Worm (Caenorhabditis elegans) whole organism, L4/young adult: ENCODE measurements around the gene col-131.

Experiments
- W03F9.2 ChIP-seq: fragments of 150-350 bp; optimal IDR thresholded peaks from 2 replicates; lab custom pipeline; 2014; ENCODE audit warnings: missing biosample characterization, missing genetic modification characterization
- him-1 ChIP-seq: sonication (generic microtip); optimal IDR thresholded peaks from 2 replicates; lab custom pipeline; 2016; ENCODE audit warnings: missing genotype, missing genetic modification reagents, missing genetic modification characterization, missing compliant biosample characterization

DNA sequence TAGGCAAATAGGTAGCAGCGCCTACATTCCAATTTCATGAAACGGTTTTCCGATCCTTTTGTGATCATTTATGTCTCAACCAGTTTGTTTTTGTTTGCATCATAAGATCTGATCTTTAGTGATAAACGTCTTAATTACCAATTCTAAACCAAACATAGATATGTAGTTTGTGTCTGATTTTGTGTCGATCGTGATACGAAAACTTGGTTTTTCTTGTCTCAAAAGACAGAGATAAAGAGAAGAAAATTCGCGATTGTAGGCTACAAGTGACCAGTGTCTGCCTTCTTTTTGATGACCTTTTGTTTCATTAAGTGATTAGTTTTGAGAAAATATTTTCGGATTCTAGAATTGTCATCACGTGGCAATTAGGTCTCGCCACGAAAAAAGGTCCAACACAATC lies 13.1 kb upstream of the col-131 start:
- TF ChIP-seq him-1 (tag; lab: Kevin White, UChicago) (no peak), W03F9.2 (no peak)
